Worm (Caenorhabditis elegans): ENCODE data around the gene sfxn-1.4.

DNA sequence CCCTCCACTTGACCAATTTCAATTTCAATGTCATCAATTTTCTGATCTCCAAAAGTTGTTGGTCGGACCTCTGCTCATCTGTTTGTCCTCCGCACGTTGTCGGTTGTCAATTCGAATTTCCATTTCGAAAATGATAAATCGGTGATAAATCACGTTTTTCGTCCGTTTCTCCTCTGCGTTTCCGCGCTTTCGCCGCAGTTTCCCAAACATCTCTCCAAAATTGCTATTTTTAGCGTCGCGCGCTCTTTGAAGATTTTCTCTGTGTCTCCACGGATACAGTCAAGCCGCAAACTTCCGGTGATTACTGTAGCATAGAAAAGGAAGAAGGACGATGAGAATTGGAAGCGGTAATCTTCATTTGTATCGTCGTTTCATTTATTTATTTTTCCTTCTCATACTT is 39.0 kb downstream of the sfxn-1.4 start:
- TF ChIP-seq dao-5 (tag; optimal IDR thresholded peaks at IDR 0.05) = no peak
- TF ChIP-seq him-1 (tag; optimal IDR thresholded peaks at IDR 0.05) = no peak

All from whole organism, L4/young adult.